Fruit fly (Drosophila melanogaster): Measurements from ENCODE around the gene Kap-alpha1.
A peak's percentile ranks its signal among the peaks of the same experiment; 100 is the strongest.

The Kap-alpha1 gene

dm6 chr3L:19834143-19834794 is 27.2 kb downstream of the Kap-alpha1 start, which contains the start of the genes trc and CG32221 (continued):
- TF ChIP-seq schlank (tag; optimal IDR thresholded peaks at IDR 0.05) = peak; percentile 39
- no peak for TF ChIP-seq hth (optimal IDR thresholded peaks at IDR 0.05)
- peak in 1 of 2 experiments; percentile 47 for TF ChIP-seq insv (GFP tag; optimal IDR thresholded peaks at IDR 0.05)
- TF ChIP-seq ab (GFP tag; optimal IDR thresholded peaks at IDR 0.05) = no peak
- TF ChIP-seq Hsf (GFP tag; optimal IDR thresholded peaks at IDR 0.05) = peak; percentile 41
- no peak for TF ChIP-seq zen2 (GFP tag; IDR thresholded peaks at IDR 0.05; ENCODE audit: partially characterized antibody)
- TF ChIP-seq luna (GFP tag; optimal IDR thresholded peaks at IDR 0.05) = no peak
- TF ChIP-seq Bgb (GFP tag; IDR thresholded peaks at IDR 0.05; ENCODE audit: partially characterized antibody) = peak; percentile 84
- TF ChIP-seq Dp (GFP tag; optimal IDR thresholded peaks at IDR 0.05) = peak; percentile 47
- TF ChIP-seq CG10654 (GFP tag; optimal IDR thresholded peaks at IDR 0.05) = peak; percentile 10
- peak; percentile 74 for TF ChIP-seq Sry-δ (GFP tag; optimal IDR thresholded peaks at IDR 0.05)
- TF ChIP-seq CG8388 (GFP tag; optimal IDR thresholded peaks at IDR 0.05) = no peak
- no peak for TF ChIP-seq CG12236 (GFP tag; optimal IDR thresholded peaks at IDR 0.05)
- no peak for TF ChIP-seq bab2 (GFP tag; optimal IDR thresholded peaks at IDR 0.05)
- TF ChIP-seq CG11456 (GFP tag; IDR thresholded peaks at IDR 0.05) = peak; percentile 57; the same call in 2 of the 3 replicates
- no peak for TF ChIP-seq bigmax (GFP tag; optimal IDR thresholded peaks at IDR 0.05)
- peak; percentile 94 for TF ChIP-seq Dref (GFP tag; IDR thresholded peaks at IDR 0.05)
- no peak for TF ChIP-seq CG1792 (GFP tag; optimal IDR thresholded peaks at IDR 0.05)
- TF ChIP-seq MESR4 (GFP tag; optimal IDR thresholded peaks at IDR 0.05) = peak; percentile 89
- TF ChIP-seq pum (GFP tag; optimal IDR thresholded peaks at IDR 0.05) = peak; percentile 1
- TF ChIP-seq Aef1 (GFP tag; IDR thresholded peaks at IDR 0.05) = peak; percentile 49
- TF ChIP-seq Hmr (GFP tag; optimal IDR thresholded peaks at IDR 0.05) = no peak
- TF ChIP-seq dmrt11E (tag; optimal IDR thresholded peaks at IDR 0.05) = peak; percentile 13
- peak; percentile 39; the same call in 1 of the 3 replicates for TF ChIP-seq Dbx (GFP tag; IDR thresholded peaks at IDR 0.05)
- peak; percentile 96 for TF ChIP-seq Ets97D (GFP tag; optimal IDR thresholded peaks at IDR 0.05)
- TF ChIP-seq ranshi (GFP tag; IDR thresholded peaks at IDR 0.05) = peak; percentile 42; the same call in 1 of the 2 replicates
- no peak for TF ChIP-seq oc (tag; optimal IDR thresholded peaks at IDR 0.05)
- peak; percentile 67 for TF ChIP-seq chm (GFP tag; IDR thresholded peaks at IDR 0.05)
- TF ChIP-seq tio (GFP tag; optimal IDR thresholded peaks at IDR 0.05) = no peak
- TF ChIP-seq CG1602 (GFP tag; optimal IDR thresholded peaks at IDR 0.05) = peak; percentile 17
- TF ChIP-seq CG9876 (GFP tag; optimal IDR thresholded peaks at IDR 0.05) = peak; percentile 30
- no peak for TF ChIP-seq CG6689 (GFP tag; IDR thresholded peaks at IDR 0.05)
- TF ChIP-seq CG7372 (GFP tag; IDR thresholded peaks at IDR 0.05) = no peak
- TF ChIP-seq stwl (tag; optimal IDR thresholded peaks at IDR 0.05) = peak; percentile 53
- peak; percentile 54 for TF ChIP-seq nerfin-1 (tag; optimal IDR thresholded peaks at IDR 0.05)
- TF ChIP-seq vnd (GFP tag; IDR thresholded peaks at IDR 0.05; ENCODE audit: partially characterized antibody) = 0 out of 3 replicates have a peak, but pooled peaks have one; percentile 44
- peak; percentile 65 for TF ChIP-seq CG4328 (GFP tag; optimal IDR thresholded peaks at IDR 0.05)
- TF ChIP-seq crp (GFP tag; optimal IDR thresholded peaks at IDR 0.05) = peak in 1 of 2 experiments; percentile 19
- peak; percentile 99 for TF ChIP-seq CG13123 (GFP tag; optimal IDR thresholded peaks at IDR 0.05)
- TF ChIP-seq fd3F (GFP tag; optimal IDR thresholded peaks at IDR 0.05) = peak; percentile 10
- no peak for TF ChIP-seq CG6272 (GFP tag; IDR thresholded peaks at IDR 0.05)
- peak; percentile 69 for TF ChIP-seq slbo (GFP tag; IDR thresholded peaks at IDR 0.05)
- no peak for TF ChIP-seq Hr39 (optimal IDR thresholded peaks at IDR 0.05)
- TF ChIP-seq CG10431 (GFP tag; optimal IDR thresholded peaks at IDR 0.05) = peak; percentile 58
- TF ChIP-seq Gug (GFP tag; IDR thresholded peaks at IDR 0.05) = peak; percentile 53; the same call in 2 of the 4 replicates
- TF ChIP-seq Chrac-16 (GFP tag; optimal IDR thresholded peaks at IDR 0.05) = peak; percentile 8
- peak; percentile 78 for TF ChIP-seq CG9932 (GFP tag; IDR thresholded peaks at IDR 0.05)
- no peak for TF ChIP-seq Nf-YC (tag; optimal IDR thresholded peaks at IDR 0.05)
- peak; percentile 84 for TF ChIP-seq NfI (GFP tag; optimal IDR thresholded peaks at IDR 0.05)
- TF ChIP-seq zfh2 (GFP tag; optimal IDR thresholded peaks at IDR 0.05) = peak; percentile 34

Measured in whole organism, embryonic.